Worm (Caenorhabditis elegans) whole organism, L4 larva: ENCODE measurements around the gene Y43H11AL.1.

Source experiments
- F44E2.7 ChIP-seq: fragments of 200-800 bp; sonication (Bioruptor generic); IDR thresholded peaks from 2 replicates; pipeline ENCODE4 v2.1.2; 2022; ENCODE audit warnings: missing genetic modification characterization, missing compliant biosample characterization
- F49E8.2 ChIP-seq: sonication (generic microtip); optimal IDR thresholded peaks from 2 replicates; lab custom pipeline; 2016; ENCODE audit warnings: missing compliant biosample characterization, mild to moderate bottlenecking, missing genetic modification characterization, borderline replicate concordance
- ceh-82 ChIP-seq: sonication (generic microtip); optimal IDR thresholded peaks from 2 replicates; lab custom pipeline; 2017; ENCODE audit warnings: missing biosample characterization, missing genetic modification characterization
- daf-16 ChIP-seq, 3 experiments: sonication (generic microtip); optimal IDR thresholded peaks; 2 replicates each; lab custom pipeline; 2016 to 2017; ENCODE audit warnings: missing genetic modification characterization in 3 of 3, missing genetic modification reagents in 3 of 3, mild to moderate bottlenecking in 2 of 3, missing compliant biosample characterization in 2 of 3, missing biosample characterization in 1 of 3, moderate library complexity in 1 of 3
- egl-27 ChIP-seq: sonication (generic microtip); optimal IDR thresholded peaks from 3 replicates; lab custom pipeline; 2017; ENCODE audit warnings: missing biosample characterization, missing genetic modification reagents, missing genetic modification characterization
- gei-8 ChIP-seq: fragments of 200-800 bp; sonication (Bioruptor generic); optimal IDR thresholded peaks from 2 replicates; lab custom pipeline; 2018; ENCODE audit warnings: mild to moderate bottlenecking, missing genetic modification characterization, missing compliant biosample characterization
- nhr-28 ChIP-seq: fragments of 150-350 bp; optimal IDR thresholded peaks from 2 replicates; lab custom pipeline; 2014; ENCODE audit warnings: missing biosample characterization, missing genetic modification characterization
- nhr-76 ChIP-seq: fragments of 150-350 bp; optimal IDR thresholded peaks from 2 replicates; lab custom pipeline; 2014; ENCODE audit warnings: missing biosample characterization, missing genetic modification characterization
- pqm-1 ChIP-seq: sonication (generic microtip); optimal IDR thresholded peaks from 2 replicates; lab custom pipeline; 2017; ENCODE audit warnings: missing biosample characterization, missing genetic modification characterization
- saeg-2 ChIP-seq: fragments of 200-800 bp; sonication (Bioruptor generic); IDR thresholded peaks from 2 replicates; pipeline ENCODE4 v1.3.6; 2022; ENCODE audit warnings: missing genetic modification reagents, missing genetic modification characterization, missing compliant biosample characterization
- skn-1 ChIP-seq: fragments of 150-350 bp; optimal IDR thresholded peaks from 2 replicates; lab custom pipeline; 2014; ENCODE audit warnings: missing biosample characterization, missing genetic modification characterization
- unc-62 ChIP-seq, 3 experiments: fragments of 150-350 bp in 1 of 3; sonication (generic microtip); optimal IDR thresholded peaks in 2 of 3; peaks in 1 of 3; 1 replicate in 1 of 3; 2 replicates in 2 of 3; lab custom pipeline; 2014 to 2017; ENCODE audit warnings: missing biosample characterization in 3 of 3, missing genetic modification characterization in 3 of 3, missing genetic modification reagents in 3 of 3, missing genotype in 1 of 3

DNA sequence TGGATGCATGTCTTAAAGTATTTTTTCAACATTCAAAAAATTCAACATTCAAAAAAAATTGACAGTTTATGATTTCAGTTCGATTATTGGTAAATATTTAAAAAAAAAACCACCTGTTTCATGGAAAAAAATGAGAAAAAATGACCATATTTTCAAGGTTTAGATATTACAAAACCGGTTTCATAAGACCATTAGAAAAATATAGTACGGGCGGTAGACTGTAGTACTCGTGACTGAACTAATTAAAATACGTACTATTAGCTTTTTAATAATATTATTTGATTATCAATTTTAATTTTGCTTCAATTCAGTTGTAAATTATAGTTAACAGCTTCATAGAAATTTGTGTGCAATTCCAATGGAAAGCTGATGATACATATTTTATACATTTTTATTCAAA, 55.9 kb downstream of the Y43H11AL.1 start:
- TF ChIP-seq gei-8 (GFP tag; lab: Kevin White, UChicago) (no peak), F44E2.7 (GFP tag; lab: Robert Waterston, UW) (no peak), ceh-82 (tag; lab: Kevin White, UChicago) (no peak), skn-1 (tag; lab: Kevin White, UChicago) (no peak), unc-62 (GFP tag; optimal IDR thresholded peaks at IDR 0.05 in 1 of 2; lab: Kevin White, UChicago) (no peak), unc-62 (tag; optimal IDR thresholded peaks at IDR 0.05; lab: Kevin White, UChicago) (no peak), egl-27 (tag; lab: Kevin White, UChicago) (no peak), nhr-28 (tag; lab: Kevin White, UChicago) (no peak), F49E8.2 (tag; lab: Kevin White, UChicago) (no peak), pqm-1 (tag; lab: Kevin White, UChicago) (no peak), daf-16 (GFP tag; optimal IDR thresholded peaks at IDR 0.05; lab: Kevin White, UChicago) (no peak), daf-16 (tag; optimal IDR thresholded peaks at IDR 0.05; lab: Kevin White, UChicago) (no peak), saeg-2 (GFP tag; lab: Robert Waterston, UW) (no peak), nhr-76 (tag; lab: Kevin White, UChicago) (no peak)
